Fruit fly (Drosophila melanogaster) whole organism, wandering third instar larva: Measurements from ENCODE around the gene mRpL16.

Experiments used
- Abd-B ChIP-seq: fragments of >200 bp; optimal IDR thresholded peaks from 2 replicates; lab custom pipeline; 2017; ENCODE audit warnings: missing biosample characterization, missing genetic modification characterization
- CG32264 ChIP-seq: fragments of 200-800 bp; sonication (Bioruptor generic); optimal IDR thresholded peaks from 2 replicates; lab custom pipeline; 2016; ENCODE audit warnings: missing biosample characterization, missing genetic modification characterization
- CG9705 ChIP-seq: fragments of 200-800 bp; sonication (Bioruptor generic); optimal IDR thresholded peaks from 2 replicates; lab custom pipeline; 2018; ENCODE audit warnings: missing biosample characterization, mild to moderate bottlenecking, missing genetic modification characterization
- CrebA ChIP-seq: fragments of 200-800 bp; sonication (Bioruptor generic); optimal IDR thresholded peaks from 2 replicates; lab custom pipeline; 2016; ENCODE audit warnings: missing biosample characterization, mild to moderate bottlenecking, missing genetic modification characterization, borderline replicate concordance
- Dfd ChIP-seq: fragments of >200 bp; optimal IDR thresholded peaks from 2 replicates; lab custom pipeline; 2017; ENCODE audit warnings: missing biosample characterization, missing genetic modification characterization
- Dif ChIP-seq: fragments of 200-275, 200-300 bp; sonication (Bioruptor generic); optimal IDR thresholded peaks from 2 replicates; lab custom pipeline; 2018; ENCODE audit warnings: missing biosample characterization, missing genetic modification characterization; ENCODE audit not compliant: partially characterized antibody
- GATAd ChIP-seq: sonication (Bioruptor generic); optimal IDR thresholded peaks from 2 replicates; lab custom pipeline; 2016; ENCODE audit warnings: missing biosample characterization, missing genetic modification characterization
- HLH106 ChIP-seq: fragments of 200-800 bp; optimal IDR thresholded peaks from 3 replicates; lab custom pipeline; 2019; ENCODE audit warnings: missing biosample characterization, mild to moderate bottlenecking, missing genetic modification characterization, moderate library complexity
- Hnf4 ChIP-seq: fragments of 200-800 bp; sonication (Bioruptor generic); optimal IDR thresholded peaks from 2 replicates; lab custom pipeline; 2016; ENCODE audit warnings: missing biosample characterization, mild to moderate bottlenecking, missing genetic modification characterization
- Hr78 ChIP-seq: fragments of >200 bp; optimal IDR thresholded peaks from 2 replicates; lab custom pipeline; 2017; ENCODE audit warnings: missing biosample characterization, missing genetic modification characterization
- Hr83 ChIP-seq: fragments of 200-300 bp; sonication (Bioruptor generic); optimal IDR thresholded peaks from 2 replicates; lab custom pipeline; 2016; ENCODE audit warnings: missing biosample characterization, mild to moderate bottlenecking, missing genetic modification characterization, moderate library complexity; ENCODE audit not compliant: poor library complexity, severe bottlenecking
- Jra ChIP-seq: sonication (Bioruptor generic); optimal IDR thresholded peaks from 2 replicates; lab custom pipeline; 2016; ENCODE audit warnings: missing biosample characterization, missing genetic modification characterization
- Mio ChIP-seq: sonication (Bioruptor generic); optimal IDR thresholded peaks from 2 replicates; lab custom pipeline; 2016; ENCODE audit warnings: missing biosample characterization, missing genetic modification characterization
- Myc ChIP-seq: fragments of >200 bp; optimal IDR thresholded peaks from 2 replicates; lab custom pipeline; 2017
- N ChIP-seq: fragments of >200 bp; optimal IDR thresholded peaks from 2 replicates; lab custom pipeline; 2018; ENCODE audit warnings: missing biosample characterization, missing external identifiers, missing genetic modification characterization
- OdsH ChIP-seq: fragments of 200-800 bp; sonication (Bioruptor generic); optimal IDR thresholded peaks from 2 replicates; lab custom pipeline; 2016; ENCODE audit warnings: missing biosample characterization, mild to moderate bottlenecking, missing genetic modification characterization
- Rel ChIP-seq, 2 experiments: fragments of 200-800 bp; sonication (Bioruptor generic) in 1 of 2; optimal IDR thresholded peaks; 2 replicates in 1 of 2; 3 replicates in 1 of 2; lab custom pipeline; 2016 to 2019; ENCODE audit warnings: mild to moderate bottlenecking in 2 of 2, missing biosample characterization in 2 of 2, missing genetic modification characterization in 2 of 2, moderate library complexity in 1 of 2
- Sp1 ChIP-seq: fragments of 200-800 bp; sonication (Bioruptor generic); optimal IDR thresholded peaks from 3 replicates; lab custom pipeline; 2019; ENCODE audit warnings: missing biosample characterization, mild to moderate bottlenecking, missing genetic modification characterization, moderate library complexity
- Vsx2 ChIP-seq: fragments of 200-300, 225-300 bp; sonication (Bioruptor generic); optimal IDR thresholded peaks from 2 replicates; lab custom pipeline; 2018; ENCODE audit warnings: missing biosample characterization, missing genetic modification characterization; ENCODE audit not compliant: partially characterized antibody
- br ChIP-seq: fragments of 200-800 bp; sonication (Bioruptor generic); optimal IDR thresholded peaks from 2 replicates; lab custom pipeline; 2016; ENCODE audit warnings: missing biosample characterization, missing genetic modification characterization
- brk ChIP-seq: fragments of 200-800 bp; sonication (Bioruptor generic); optimal IDR thresholded peaks from 2 replicates; lab custom pipeline; 2016; ENCODE audit warnings: missing biosample characterization, mild to moderate bottlenecking, missing genetic modification characterization
- dl ChIP-seq, 2 experiments: fragments of 175-275, 200-275 bp in 1 of 2; fragments of 200-275 bp in 1 of 2; sonication (Bioruptor generic); optimal IDR thresholded peaks; lab custom pipeline; 2018; ENCODE audit warnings: mild to moderate bottlenecking in 2 of 2, missing biosample characterization in 2 of 2, missing genetic modification characterization in 2 of 2, moderate library complexity in 2 of 2; ENCODE audit not compliant: partially characterized antibody in 2 of 2, insufficient read depth in 1 of 2
- dmrt93B ChIP-seq: fragments of 200-800 bp; sonication (Bioruptor generic); optimal IDR thresholded peaks from 2 replicates; lab custom pipeline; 2018; ENCODE audit warnings: missing biosample characterization, mild to moderate bottlenecking, missing genetic modification characterization
- dsf ChIP-seq: sonication (Bioruptor generic); optimal IDR thresholded peaks from 2 replicates; lab custom pipeline; 2016; ENCODE audit warnings: missing biosample characterization, missing genetic modification characterization, borderline replicate concordance
- ey ChIP-seq: fragments of 200-800 bp; sonication (Bioruptor generic); optimal IDR thresholded peaks from 2 replicates; lab custom pipeline; 2016; ENCODE audit warnings: missing biosample characterization, missing genetic modification characterization
- foxo ChIP-seq, 2 experiments: fragments of 200-800 bp; sonication (Bioruptor generic); optimal IDR thresholded peaks; 2 replicates in 1 of 2; 3 replicates in 1 of 2; lab custom pipeline; 2016 to 2017; ENCODE audit warnings: missing biosample characterization in 2 of 2, missing genetic modification characterization in 2 of 2
- fru ChIP-seq: fragments of 200-800 bp; sonication (Bioruptor generic); optimal IDR thresholded peaks from 3 replicates; lab custom pipeline; 2016; ENCODE audit warnings: missing biosample characterization, mild to moderate bottlenecking, missing genetic modification characterization
- h ChIP-seq: fragments of 200-800 bp; sonication (Bioruptor generic); optimal IDR thresholded peaks from 3 replicates; lab custom pipeline; 2016; ENCODE audit warnings: missing biosample characterization, mild to moderate bottlenecking, missing genetic modification characterization
- jim ChIP-seq: fragments of 175-275, 200-325 bp; sonication (Bioruptor generic); optimal IDR thresholded peaks from 2 replicates; lab custom pipeline; 2016; ENCODE audit warnings: missing biosample characterization, mild to moderate bottlenecking, missing genetic modification characterization
- lola ChIP-seq: fragments of >200 bp; optimal IDR thresholded peaks from 2 replicates; lab custom pipeline; 2017; ENCODE audit warnings: missing biosample characterization, missing genetic modification characterization
- pan ChIP-seq: fragments of >200 bp; optimal IDR thresholded peaks from 2 replicates; lab custom pipeline; 2017
- psq ChIP-seq: fragments of 200-800 bp; sonication (Bioruptor generic); optimal IDR thresholded peaks from 3 replicates; lab custom pipeline; 2017; ENCODE audit warnings: missing biosample characterization, mild to moderate bottlenecking, missing genetic modification characterization, moderate library complexity
- rgr ChIP-seq: fragments of 200-800 bp; sonication (Bioruptor generic); optimal IDR thresholded peaks from 3 replicates; lab custom pipeline; 2016; ENCODE audit warnings: missing biosample characterization, mild to moderate bottlenecking, missing genetic modification characterization
- sage ChIP-seq: fragments of 200-800 bp; sonication (Bioruptor generic); optimal IDR thresholded peaks from 2 replicates; lab custom pipeline; 2016; ENCODE audit warnings: missing biosample characterization, mild to moderate bottlenecking, missing genetic modification characterization
- sv ChIP-seq: fragments of 200-800 bp; sonication (Bioruptor generic); optimal IDR thresholded peaks from 3 replicates; lab custom pipeline; 2016; ENCODE audit warnings: missing biosample characterization, missing genetic modification characterization
- tai ChIP-seq: sonication (Bioruptor generic); optimal IDR thresholded peaks from 2 replicates; lab custom pipeline; 2016; ENCODE audit warnings: missing biosample characterization, missing genetic modification characterization
- usp ChIP-seq: fragments of >200 bp; optimal IDR thresholded peaks from 2 replicates; lab custom pipeline; 2017; ENCODE audit warnings: missing biosample characterization, missing genetic modification characterization
- woc ChIP-seq: sonication (Bioruptor generic); optimal IDR thresholded peaks from 2 replicates; lab custom pipeline; 2016; ENCODE audit warnings: missing biosample characterization, mild to moderate bottlenecking, missing genetic modification characterization

Gene mRpL16

DNA sequence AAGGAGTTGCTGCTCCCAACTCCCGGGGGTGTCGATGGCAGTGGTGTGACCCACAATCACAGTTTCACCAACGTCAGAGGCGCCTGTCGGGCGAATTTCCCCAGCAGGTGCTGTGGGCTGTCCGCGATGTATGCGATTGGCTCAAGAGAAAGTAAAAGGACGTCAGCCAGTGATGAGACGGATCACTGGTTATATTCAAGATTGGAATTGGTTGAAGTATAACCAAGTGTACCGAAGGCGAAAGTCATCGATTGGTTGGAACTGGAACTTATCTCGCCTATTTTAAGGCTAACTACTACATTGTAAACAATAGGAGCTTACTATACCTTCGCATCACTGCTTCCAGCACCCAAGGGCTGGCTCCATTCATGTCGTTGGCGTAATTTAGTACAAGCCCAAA lies 13.0 kb downstream of the mRpL16 start, which contains the start of gene CG32801:
CG32801 (minus strand) TSS at position 101 of the 400 bp plus-strand sequence.
- no peak for TF ChIP-seq Jra
- TF ChIP-seq OdsH (GFP tag; lab: Kevin White, UChicago) = no peak
- TF ChIP-seq foxo (GFP tag; optimal IDR thresholded peaks at IDR 0.05; lab: Kevin White, UChicago) = no peak
- no peak for TF ChIP-seq brk (GFP tag; lab: Kevin White, UChicago)
- TF ChIP-seq Hr83 (GFP tag; lab: Kevin White, UChicago) = no peak
- no peak for TF ChIP-seq CrebA (GFP tag; lab: Kevin White, UChicago)
- no peak for TF ChIP-seq Hnf4 (GFP tag; lab: Kevin White, UChicago)
- no peak for TF ChIP-seq Sp1 (GFP tag; lab: Kevin White, UChicago)
- TF ChIP-seq CG32264 = no peak
- no peak for TF ChIP-seq Rel (GFP tag; optimal IDR thresholded peaks at IDR 0.05; lab: Kevin White, UChicago)
- TF ChIP-seq Rel (tag; optimal IDR thresholded peaks at IDR 0.05; lab: Kevin White, UChicago) = no peak
- TF ChIP-seq, all 38 proteins: peak for 0

DNA sequence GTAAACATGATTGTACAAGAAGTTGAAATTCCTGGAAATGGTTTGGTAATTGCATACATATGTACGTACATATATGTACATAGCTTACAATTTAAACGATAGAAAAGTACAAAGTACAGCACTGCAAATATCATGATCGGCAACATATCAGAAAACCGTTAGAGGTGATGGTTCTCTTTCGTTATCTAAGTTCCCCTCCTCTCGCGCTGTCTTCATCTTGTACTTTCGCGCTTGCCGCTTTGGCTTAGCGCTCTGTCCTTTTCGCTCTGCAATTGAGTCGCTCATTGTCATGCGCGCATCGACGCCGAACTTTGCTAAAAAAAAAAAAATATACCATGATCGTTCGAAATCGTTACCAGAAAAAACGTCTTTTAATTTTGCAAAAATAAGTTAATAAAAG lies 13.9 kb downstream of the mRpL16 start:
- TF ChIP-seq rgr (GFP tag; lab: Kevin White, UChicago) (no peak), fru (GFP tag; lab: Kevin White, UChicago) (no peak), Vsx2 (GFP tag; lab: Kevin White, UChicago) (no peak), woc (GFP tag; lab: Kevin White, UChicago) (no peak), Dif (GFP tag; lab: Kevin White, UChicago) (no peak), ey (GFP tag; lab: Kevin White, UChicago) (no peak), brk (GFP tag; lab: Kevin White, UChicago) (no peak), Hnf4 (GFP tag; lab: Kevin White, UChicago) (no peak), OdsH (GFP tag; lab: Kevin White, UChicago) (no peak), Rel (GFP tag; optimal IDR thresholded peaks at IDR 0.05; lab: Kevin White, UChicago) (no peak), Rel (tag; optimal IDR thresholded peaks at IDR 0.05; lab: Kevin White, UChicago) (no peak), psq (GFP tag; lab: Kevin White, UChicago) (no peak), dsf (GFP tag; lab: Kevin White, UChicago) (no peak), dmrt93B (GFP tag; lab: Kevin White, UChicago) (no peak), br (no peak)

- TF ChIP-seq Hr78 (GFP tag; lab: Kevin White, UChicago) = no peak
- peak in 1 of 2 experiments; percentile 73 for TF ChIP-seq foxo (GFP tag; optimal IDR thresholded peaks at IDR 0.05; lab: Kevin White, UChicago)
- TF ChIP-seq sage = no peak
- TF ChIP-seq pan (lab: Kevin White, UChicago) = no peak
- TF ChIP-seq Sp1 (GFP tag; lab: Kevin White, UChicago) = peak; percentile 63
- no peak for TF ChIP-seq CrebA (GFP tag; lab: Kevin White, UChicago)
- TF ChIP-seq br = peak; percentile 43
- TF ChIP-seq CG32264 = no peak
- TF ChIP-seq Mio (GFP tag; lab: Kevin White, UChicago) = no peak
- TF ChIP-seq dl (GFP tag; optimal IDR thresholded peaks at IDR 0.05; lab: Kevin White, UChicago; ENCODE audit: insufficient read depth in 1 of 2, partially characterized antibody in 2 of 2) = no peak
- TF ChIP-seq brk (GFP tag; lab: Kevin White, UChicago) = no peak
- peak; percentile 64 for TF ChIP-seq HLH106 (tag; lab: Kevin White, UChicago)
- no peak for TF ChIP-seq tai (GFP tag; lab: Kevin White, UChicago)
- no peak for TF ChIP-seq Dif (GFP tag; lab: Kevin White, UChicago)
- peak; percentile 51 for TF ChIP-seq Myc
- no peak for TF ChIP-seq Hnf4 (GFP tag; lab: Kevin White, UChicago)
- TF ChIP-seq GATAd (GFP tag; lab: Kevin White, UChicago) = no peak
- peak; percentile 30 for TF ChIP-seq dmrt93B (GFP tag; lab: Kevin White, UChicago)
- TF ChIP-seq fru (GFP tag; lab: Kevin White, UChicago) = peak; percentile 68
- peak; percentile 38 for TF ChIP-seq OdsH (GFP tag; lab: Kevin White, UChicago)
- TF ChIP-seq ey (GFP tag; lab: Kevin White, UChicago) = peak; percentile 24
- TF ChIP-seq woc (GFP tag; lab: Kevin White, UChicago) = peak; percentile 85
- TF ChIP-seq jim (GFP tag; lab: Kevin White, UChicago) = no peak
- TF ChIP-seq Abd-B (GFP tag; lab: Kevin White, UChicago) = no peak
- no peak for TF ChIP-seq Jra
- no peak for TF ChIP-seq Vsx2 (GFP tag; lab: Kevin White, UChicago)
- peak; percentile 56 for TF ChIP-seq psq (GFP tag; lab: Kevin White, UChicago)
- no peak for TF ChIP-seq CG9705 (GFP tag; lab: Kevin White, UChicago)
- no peak for TF ChIP-seq N (GFP tag; lab: Kevin White, UChicago)
- TF ChIP-seq Rel (GFP tag; optimal IDR thresholded peaks at IDR 0.05; lab: Kevin White, UChicago) = no peak
- peak; percentile 41 for TF ChIP-seq Rel (tag; optimal IDR thresholded peaks at IDR 0.05; lab: Kevin White, UChicago)
- TF ChIP-seq h (GFP tag; lab: Kevin White, UChicago) = peak; percentile 73
- TF ChIP-seq sv (GFP tag; lab: Kevin White, UChicago) = no peak
- TF ChIP-seq usp = no peak
- TF ChIP-seq Hr83 (GFP tag; lab: Kevin White, UChicago) = peak; percentile 1
- no peak for TF ChIP-seq Dfd (GFP tag; lab: Kevin White, UChicago)
- no peak for TF ChIP-seq lola (GFP tag; lab: Kevin White, UChicago)
- TF ChIP-seq dsf (GFP tag; lab: Kevin White, UChicago) = no peak
- TF ChIP-seq rgr (GFP tag; lab: Kevin White, UChicago) = peak; percentile 45
Measured at dm6 chrX:1907727-1908264, 17.7 kb downstream of the mRpL16 start, which contains the start of gene mip130. TSS of gene mip130 (plus strand) at chrX:1908239.
